Fruit fly (Drosophila melanogaster) whole organism, embryonic: Measurements from ENCODE around the gene ghi.

Experiments used
- Atf-2 ChIP-seq: fragments of 200-800 bp; sonication (Bioruptor generic); optimal IDR thresholded peaks from 2 replicates; lab custom pipeline; 2016; ENCODE audit warnings: missing biosample characterization, missing genetic modification characterization
- Atf6 ChIP-seq: fragments of 200-800 bp; sonication (Bioruptor generic); IDR thresholded peaks from 2 replicates; pipeline ENCODE4 v1.3.6; 2022; ENCODE audit warnings: missing biosample characterization, missing genetic modification characterization
- Bdp1 ChIP-seq: fragments of 200-800 bp; sonication (Bioruptor generic); optimal IDR thresholded peaks from 3 replicates; lab custom pipeline; 2016; ENCODE audit warnings: missing biosample characterization, missing genetic modification characterization
- CG10543 ChIP-seq: fragments of 200-800 bp; sonication (Bioruptor generic); optimal IDR thresholded peaks from 3 replicates; lab custom pipeline; 2017; ENCODE audit warnings: missing biosample characterization, mild to moderate bottlenecking, missing genetic modification characterization, moderate library complexity
- CG10959 ChIP-seq: fragments of 200-800 bp; sonication (Bioruptor generic); IDR thresholded peaks from 2 replicates; pipeline ENCODE4 v1.3.6; 2022; ENCODE audit warnings: missing biosample characterization, missing genetic modification characterization
- CG12219 ChIP-seq: fragments of 200-800 bp; sonication (Bioruptor generic); optimal IDR thresholded peaks from 3 replicates; lab custom pipeline; 2018; ENCODE audit warnings: missing biosample characterization, mild to moderate bottlenecking, missing genetic modification characterization
- CG12942 ChIP-seq: fragments of 200-800 bp; sonication (Bioruptor generic); optimal IDR thresholded peaks from 3 replicates; lab custom pipeline; 2016; ENCODE audit warnings: missing biosample characterization, missing genetic modification characterization
- CG14050 ChIP-seq: fragments of 200-800 bp; sonication (Bioruptor generic); IDR thresholded peaks from 3 replicates; pipeline ENCODE4 v1.3.6; 2022; ENCODE audit warnings: missing biosample characterization, missing genetic modification characterization
- CG14667 ChIP-seq: fragments of 200-800 bp; sonication (Bioruptor generic); IDR thresholded peaks from 2 replicates; pipeline ENCODE4 v1.3.6; 2022; ENCODE audit warnings: missing biosample characterization, missing genetic modification characterization
- CG15011 ChIP-seq: fragments of 200-800 bp; sonication (Bioruptor generic); optimal IDR thresholded peaks from 3 replicates; lab custom pipeline; 2018; ENCODE audit warnings: missing biosample characterization, mild to moderate bottlenecking, missing genetic modification characterization
- CG1529 ChIP-seq: fragments of 200-800 bp; sonication (Bioruptor generic); optimal IDR thresholded peaks from 3 replicates; lab custom pipeline; 2018; ENCODE audit warnings: missing biosample characterization, missing genetic modification characterization
- CG17612 ChIP-seq: fragments of 200-800 bp; sonication (Bioruptor generic); IDR thresholded peaks from 2 replicates; pipeline ENCODE4 v1.3.6; 2022; ENCODE audit warnings: missing biosample characterization, missing genetic modification characterization
- CG30403 ChIP-seq: fragments of 200-800 bp; sonication (Bioruptor generic); optimal IDR thresholded peaks from 3 replicates; lab custom pipeline; 2016; ENCODE audit warnings: missing biosample characterization, missing genetic modification characterization
- CG32532 ChIP-seq: fragments of 200-800 bp; sonication (Bioruptor generic); IDR thresholded peaks from 2 replicates; pipeline ENCODE4 v1.3.6; 2022; ENCODE audit warnings: missing biosample characterization, missing genetic modification characterization
- CG3838 ChIP-seq: fragments of 200-800 bp; sonication (Bioruptor generic); optimal IDR thresholded peaks from 3 replicates; lab custom pipeline; 2016; ENCODE audit warnings: missing biosample characterization, missing genetic modification characterization
- CG42726 ChIP-seq: fragments of 200-800 bp; sonication (Bioruptor generic); IDR thresholded peaks from 2 replicates; pipeline ENCODE4 v1.3.6; 2022; ENCODE audit warnings: missing biosample characterization, missing genetic modification characterization; ENCODE audit not compliant: partially characterized antibody
- CG4282 ChIP-seq: fragments of 200-800 bp; sonication (Bioruptor generic); optimal IDR thresholded peaks from 2 replicates; lab custom pipeline; 2016; ENCODE audit warnings: missing biosample characterization, missing genetic modification characterization
- CG4730 ChIP-seq: fragments of 200-800 bp; sonication (Bioruptor generic); IDR thresholded peaks from 2 replicates; pipeline ENCODE4 v1.3.6; 2022; ENCODE audit warnings: missing biosample characterization, missing genetic modification characterization
- CG7357 ChIP-seq: fragments of 200-800 bp; sonication (Bioruptor generic); IDR thresholded peaks from 3 replicates; pipeline ENCODE4 v1.3.6; 2022; ENCODE audit warnings: missing biosample characterization, missing genetic modification characterization
- CG7556 ChIP-seq: fragments of 200-800 bp; sonication (Bioruptor generic); optimal IDR thresholded peaks from 2 replicates; lab custom pipeline; 2017; ENCODE audit warnings: missing biosample characterization, mild to moderate bottlenecking, missing genetic modification characterization
- CG8944 ChIP-seq: fragments of 200-800 bp; sonication (Bioruptor generic); optimal IDR thresholded peaks from 3 replicates; lab custom pipeline; 2016; ENCODE audit warnings: missing biosample characterization, missing genetic modification characterization
- CkIIα-i1 ChIP-seq: fragments of 200-800 bp; sonication (Bioruptor generic); IDR thresholded peaks from 2 replicates; pipeline ENCODE4 v1.3.6; 2022; ENCODE audit warnings: missing biosample characterization, missing genetic modification characterization
- MBD-R2 ChIP-seq: fragments of 200-800 bp; sonication (Bioruptor generic); IDR thresholded peaks from 2 replicates; pipeline ENCODE4 v1.3.6; 2022; ENCODE audit warnings: missing biosample characterization, missing genetic modification characterization
- MESR4 ChIP-seq: fragments of 200-800 bp; sonication (Bioruptor generic); optimal IDR thresholded peaks from 2 replicates; lab custom pipeline; 2018; ENCODE audit warnings: missing biosample characterization, mild to moderate bottlenecking, missing genetic modification characterization, moderate library complexity
- Mad ChIP-seq: fragments of 200-800 bp; sonication (Bioruptor generic); optimal IDR thresholded peaks from 2 replicates; lab custom pipeline; 2016; ENCODE audit warnings: missing biosample characterization, missing genetic modification characterization
- Max ChIP-seq: fragments of 200-800 bp; sonication (Bioruptor generic); optimal IDR thresholded peaks from 2 replicates; lab custom pipeline; 2016; ENCODE audit warnings: missing biosample characterization, mild to moderate bottlenecking, missing genetic modification characterization
- Myb ChIP-seq: fragments of 200-800 bp; sonication (Bioruptor generic); optimal IDR thresholded peaks from 2 replicates; lab custom pipeline; 2016; ENCODE audit warnings: missing biosample characterization, missing genetic modification characterization
- Poxn ChIP-seq: fragments of 200-800 bp; sonication (Bioruptor generic); IDR thresholded peaks from 2 replicates; pipeline ENCODE4 v1.3.6; 2022; ENCODE audit warnings: missing biosample characterization, missing genetic modification characterization
- Trl ChIP-seq, 3 experiments: fragments of >200 bp in 2 of 3; fragments of 200-800 bp in 1 of 3; sonication (Bioruptor generic) in 1 of 3; optimal IDR thresholded peaks; 2 replicates in 1 of 3; 3 replicates in 2 of 3; lab custom pipeline; 2016 to 2017; ENCODE audit warnings: missing biosample characterization in 1 of 3, missing genetic modification characterization in 1 of 3
- amos ChIP-seq: fragments of 200-800 bp; sonication (Bioruptor generic); IDR thresholded peaks from 2 replicates; pipeline ENCODE4 v1.3.6; 2022; ENCODE audit warnings: missing biosample characterization, missing genetic modification characterization; ENCODE audit not compliant: partially characterized antibody
- cas ChIP-seq: fragments of 200-800 bp; sonication (Bioruptor generic); IDR thresholded peaks from 2 replicates; pipeline ENCODE4 v1.3.6; 2022; ENCODE audit warnings: missing biosample characterization, missing genetic modification characterization
- chn ChIP-seq: fragments of 200-800 bp; sonication (Bioruptor generic); optimal IDR thresholded peaks from 2 replicates; lab custom pipeline; 2016; ENCODE audit warnings: missing biosample characterization, missing genetic modification characterization
- ci ChIP-seq: fragments of 200-800 bp; sonication (Bioruptor generic); IDR thresholded peaks from 3 replicates; pipeline ENCODE4 v1.3.6; 2022; ENCODE audit warnings: missing biosample characterization, missing genetic modification characterization
- croc ChIP-seq: fragments of 200-800 bp; sonication (Bioruptor generic); conservative IDR thresholded peaks from 3 replicates; pipeline ENCODE4 v1.3.6; 2022; ENCODE audit warnings: missing biosample characterization, missing genetic modification characterization
- crol ChIP-seq: fragments of 200-800 bp; sonication (Bioruptor generic); IDR thresholded peaks from 2 replicates; pipeline ENCODE4 v1.3.6; 2022; ENCODE audit warnings: missing biosample characterization, missing genetic modification characterization
- disco-r ChIP-seq: fragments of 200-800 bp; sonication (Bioruptor generic); optimal IDR thresholded peaks from 2 replicates; lab custom pipeline; 2016; ENCODE audit warnings: missing biosample characterization, missing genetic modification characterization
- dysf ChIP-seq: fragments of 200-800 bp; sonication (Bioruptor generic); IDR thresholded peaks from 3 replicates; pipeline ENCODE4 v1.3.6; 2022; ENCODE audit warnings: missing biosample characterization, missing genetic modification characterization
- fd102C ChIP-seq: fragments of 200-800 bp; sonication (Bioruptor generic); optimal IDR thresholded peaks from 2 replicates; lab custom pipeline; 2018; ENCODE audit warnings: missing biosample characterization, mild to moderate bottlenecking, missing genetic modification characterization, moderate library complexity
- fd3F ChIP-seq: fragments of 200-800 bp; sonication (Bioruptor generic); optimal IDR thresholded peaks from 2 replicates; lab custom pipeline; 2018; ENCODE audit warnings: missing biosample characterization, mild to moderate bottlenecking, missing genetic modification characterization, moderate library complexity
- gce ChIP-seq: fragments of 200-800 bp; sonication (Bioruptor generic); IDR thresholded peaks from 3 replicates; pipeline ENCODE4 v1.3.6; 2022; ENCODE audit warnings: missing biosample characterization, missing genetic modification characterization
- gcm2 ChIP-seq: fragments of 200-800 bp; sonication (Bioruptor generic); optimal IDR thresholded peaks from 2 replicates; lab custom pipeline; 2016; ENCODE audit warnings: missing biosample characterization, missing genetic modification characterization
- grau ChIP-seq: fragments of 200-800 bp; optimal IDR thresholded peaks from 3 replicates; lab custom pipeline; 2019; ENCODE audit warnings: missing biosample characterization, mild to moderate bottlenecking, missing genetic modification characterization, moderate library complexity
- lov ChIP-seq, 2 experiments: fragments of 200-800 bp in 1 of 2; fragments of >200 bp in 1 of 2; sonication (Bioruptor generic) in 1 of 2; IDR thresholded peaks in 1 of 2; optimal IDR thresholded peaks in 1 of 2; 2 replicates in 1 of 2; 3 replicates in 1 of 2; pipeline versions ENCODE4 v1.3.6 to Lab custom; 2017 to 2022; ENCODE audit warnings: missing biosample characterization in 1 of 2, missing genetic modification characterization in 1 of 2
- onecut ChIP-seq: fragments of 200-800 bp; sonication (Bioruptor generic); IDR thresholded peaks from 2 replicates; pipeline ENCODE4 v1.3.6; 2022; ENCODE audit warnings: missing biosample characterization, missing genetic modification characterization
- phol ChIP-seq: fragments of 200-800 bp; sonication (Bioruptor generic); optimal IDR thresholded peaks from 3 replicates; lab custom pipeline; 2018; ENCODE audit warnings: missing biosample characterization, mild to moderate bottlenecking, missing genetic modification characterization, moderate library complexity
- sima ChIP-seq: fragments of 200-800 bp; sonication (Bioruptor generic); optimal IDR thresholded peaks from 2 replicates; lab custom pipeline; 2016; ENCODE audit warnings: missing biosample characterization, missing genetic modification characterization
- sisA ChIP-seq: fragments of 200-800 bp; sonication (Bioruptor generic); IDR thresholded peaks from 2 replicates; pipeline ENCODE4 v1.3.6; 2022; ENCODE audit warnings: missing biosample characterization, missing genetic modification characterization
- tgo ChIP-seq: fragments of 200-800 bp; sonication (Bioruptor generic); IDR thresholded peaks from 3 replicates; pipeline ENCODE4 v1.3.6; 2022; ENCODE audit warnings: missing biosample characterization, missing genetic modification characterization
- tx ChIP-seq: fragments of 200-800 bp; sonication (Bioruptor generic); optimal IDR thresholded peaks from 2 replicates; lab custom pipeline; 2016; ENCODE audit warnings: missing biosample characterization, missing genetic modification characterization

The ghi gene

dm6 chr3L:9429665-9430607, 21.7 kb upstream of the ghi start, which contains the start of the genes RpS17 and MTF-1 (continued):
- TF ChIP-seq Poxn (GFP tag; lab: Robert Waterston, UW) (no peak), cas (GFP tag; lab: Robert Waterston, UW) (no peak), crol (GFP tag; lab: Robert Waterston, UW) (0 out of 2 replicates have a peak, but pooled peaks have one; percentile 15), CG4730 (GFP tag; lab: Robert Waterston, UW) (no peak), CG4282 (GFP tag; lab: Kevin White, UChicago) (no peak), chn (GFP tag; lab: Kevin White, UChicago) (no peak), sima (no peak), amos (GFP tag; lab: Robert Waterston, UW) (no peak; the same call in 1 of the 2 replicates), fd102C (no peak), CG12219 (peak; percentile 45), CG14050 (GFP tag; lab: Robert Waterston, UW) (peak; percentile 42; the same call in 2 of the 3 replicates), CG30403 (GFP tag; lab: Kevin White, UChicago) (peak; percentile 9), Atf6 (no peak), CkIIα-i1 (no peak), disco-r (peak; percentile 39), CG7556 (GFP tag; lab: Kevin White, UChicago) (peak; percentile 22), gcm2 (GFP tag; lab: Kevin White, UChicago) (no peak), CG14667 (no peak), lov (optimal IDR thresholded peaks at IDR 0.05; lab: Kevin White, UChicago) (no peak), lov (GFP tag; IDR thresholded peaks at IDR 0.05; lab: Robert Waterston, UW) (peak; percentile 76; the same call in 2 of the 3 replicates), croc (no peak), CG15011 (peak; percentile 41), ci (GFP tag; lab: Robert Waterston, UW) (peak; percentile 90), tgo (GFP tag; lab: Robert Waterston, UW) (peak; percentile 51), Bdp1 (peak; percentile 23), Mad (peak; percentile 10), CG8944 (no peak), CG12942 (GFP tag; lab: Kevin White, UChicago) (peak; percentile 25), CG32532 (GFP tag; lab: Robert Waterston, UW) (peak; percentile 66), Myb (GFP tag; lab: Kevin White, UChicago) (no peak), CG42726 (GFP tag; lab: Robert Waterston, UW) (no peak), onecut (GFP tag; lab: Robert Waterston, UW) (peak; percentile 70), MBD-R2 (GFP tag; lab: Robert Waterston, UW) (peak; percentile 43; the same call in 1 of the 2 replicates), dysf (GFP tag; lab: Robert Waterston, UW) (0 out of 3 replicates have a peak, but pooled peaks have one; percentile 32), CG10543 (peak; percentile 22), phol (tag; lab: Kevin White, UChicago) (peak; percentile 44), CG17612 (no peak), CG7357 (GFP tag; lab: Robert Waterston, UW) (no peak), CG10959 (GFP tag; lab: Robert Waterston, UW) (no peak), MESR4 (GFP tag; lab: Kevin White, UChicago) (peak; percentile 96), gce (GFP tag; lab: Robert Waterston, UW) (peak; percentile 51; the same call in 1 of the 3 replicates), Trl (optimal IDR thresholded peaks at IDR 0.05; lab: Kevin White, UChicago) (no peak), Trl (GFP tag; optimal IDR thresholded peaks at IDR 0.05; lab: Kevin White, UChicago) (peak; percentile 20), fd3F (GFP tag; lab: Kevin White, UChicago) (peak; percentile 40), Atf-2 (GFP tag; lab: Kevin White, UChicago) (no peak), CG1529 (GFP tag; lab: Kevin White, UChicago) (peak; percentile 51), grau (tag; lab: Kevin White, UChicago) (peak; percentile 40), Max (peak; percentile 26), CG3838 (GFP tag; lab: Kevin White, UChicago) (no peak), sisA (GFP tag; lab: Robert Waterston, UW) (no peak), tx (no peak)
